Fruit fly (Drosophila melanogaster) whole organism, embryonic: ENCODE measurements around the gene CG33203.

Source experiments
- Atf-2 ChIP-seq: fragments of 200-800 bp; sonication (Bioruptor generic); optimal IDR thresholded peaks from 2 replicates; lab custom pipeline; 2016; ENCODE audit warnings: missing biosample characterization, missing genetic modification characterization
- Bgb ChIP-seq: fragments of 200-800 bp; sonication (Bioruptor generic); IDR thresholded peaks from 2 replicates; pipeline ENCODE4 v1.3.6; 2022; ENCODE audit warnings: missing biosample characterization, missing genetic modification characterization; ENCODE audit not compliant: partially characterized antibody
- CG11696 ChIP-seq: fragments of 200-800 bp; sonication (Bioruptor generic); IDR thresholded peaks from 2 replicates; pipeline ENCODE4 v1.3.6; 2022; ENCODE audit warnings: missing biosample characterization, missing genetic modification characterization
- CG12071 ChIP-seq: fragments of 200-800 bp; sonication (Bioruptor generic); optimal IDR thresholded peaks from 3 replicates; lab custom pipeline; 2018; ENCODE audit warnings: missing biosample characterization, mild to moderate bottlenecking, missing genetic modification characterization
- CG12155 ChIP-seq: fragments of 200-800 bp; sonication (Bioruptor generic); optimal IDR thresholded peaks from 3 replicates; lab custom pipeline; 2016; ENCODE audit warnings: missing biosample characterization, missing genetic modification characterization
- CG13287 ChIP-seq: fragments of 200-800 bp; sonication (Bioruptor generic); IDR thresholded peaks from 2 replicates; pipeline ENCODE4 v1.3.6; 2022; ENCODE audit warnings: missing biosample characterization, missing genetic modification characterization; ENCODE audit not compliant: partially characterized antibody
- CG13775 ChIP-seq: fragments of 200-800 bp; sonication (Bioruptor generic); optimal IDR thresholded peaks from 3 replicates; lab custom pipeline; 2017; ENCODE audit warnings: missing biosample characterization, mild to moderate bottlenecking, missing genetic modification characterization
- CG13894 ChIP-seq: fragments of 200-800 bp; sonication (Bioruptor generic); optimal IDR thresholded peaks from 3 replicates; lab custom pipeline; 2018; ENCODE audit warnings: missing biosample characterization, mild to moderate bottlenecking, missing genetic modification characterization, moderate library complexity
- CG14710 ChIP-seq: fragments of 200-800 bp; sonication (Bioruptor generic); optimal IDR thresholded peaks from 3 replicates; lab custom pipeline; 2019; ENCODE audit warnings: missing biosample characterization, mild to moderate bottlenecking, missing genetic modification characterization, moderate library complexity
- CG15601 ChIP-seq: fragments of 200-800 bp; sonication (Bioruptor generic); optimal IDR thresholded peaks from 3 replicates; lab custom pipeline; 2019; ENCODE audit warnings: missing biosample characterization, mild to moderate bottlenecking, missing genetic modification characterization, moderate library complexity
- CG16815 ChIP-seq: fragments of 200-800 bp; sonication (Bioruptor generic); optimal IDR thresholded peaks from 3 replicates; lab custom pipeline; 2017; ENCODE audit warnings: missing biosample characterization, mild to moderate bottlenecking, missing genetic modification characterization
- CG2199 ChIP-seq: fragments of 200-800 bp; sonication (Bioruptor generic); IDR thresholded peaks from 3 replicates; pipeline ENCODE4 v1.3.6; 2022; ENCODE audit warnings: missing biosample characterization, missing genetic modification characterization
- CG31388 ChIP-seq: fragments of 200-800 bp; sonication (Bioruptor generic); optimal IDR thresholded peaks from 2 replicates; lab custom pipeline; 2016; ENCODE audit warnings: missing biosample characterization, missing genetic modification characterization
- CG3163 ChIP-seq: fragments of 200-800 bp; sonication (Bioruptor generic); optimal IDR thresholded peaks from 3 replicates; lab custom pipeline; 2016; ENCODE audit warnings: missing biosample characterization, missing genetic modification characterization
- CG32767 ChIP-seq: fragments of 200-800 bp; sonication (Bioruptor generic); IDR thresholded peaks from 2 replicates; pipeline ENCODE4 v1.3.6; 2022; ENCODE audit warnings: missing biosample characterization, missing genetic modification characterization
- CG42726 ChIP-seq: fragments of 200-800 bp; sonication (Bioruptor generic); IDR thresholded peaks from 2 replicates; pipeline ENCODE4 v1.3.6; 2022; ENCODE audit warnings: missing biosample characterization, missing genetic modification characterization; ENCODE audit not compliant: partially characterized antibody
- CG4424 ChIP-seq: fragments of 200-800 bp; sonication (Bioruptor generic); optimal IDR thresholded peaks from 3 replicates; lab custom pipeline; 2016; ENCODE audit warnings: missing biosample characterization, missing genetic modification characterization
- CG4707 ChIP-seq: fragments of 200-800 bp; sonication (Bioruptor generic); optimal IDR thresholded peaks from 2 replicates; lab custom pipeline; 2018; ENCODE audit warnings: missing biosample characterization, mild to moderate bottlenecking, missing genetic modification characterization, moderate library complexity
- CG5953 ChIP-seq: fragments of 200-800 bp; sonication (Bioruptor generic); IDR thresholded peaks from 2 replicates; pipeline ENCODE4 v1.3.6; 2022; ENCODE audit warnings: missing biosample characterization, missing genetic modification characterization
- CG6175 ChIP-seq: fragments of 200-800 bp; sonication (Bioruptor generic); IDR thresholded peaks from 3 replicates; pipeline ENCODE4 v1.3.6; 2022; ENCODE audit warnings: missing biosample characterization, missing genetic modification characterization
- CG6272 ChIP-seq: fragments of 200-800 bp; sonication (Bioruptor generic); IDR thresholded peaks from 2 replicates; pipeline ENCODE4 v1.3.6; 2022; ENCODE audit warnings: missing biosample characterization, missing genetic modification characterization
- CG6654 ChIP-seq: fragments of 200-800 bp; sonication (Bioruptor generic); optimal IDR thresholded peaks from 2 replicates; lab custom pipeline; 2017; ENCODE audit warnings: missing biosample characterization, mild to moderate bottlenecking, missing genetic modification characterization
- CG6791 ChIP-seq: fragments of 200-800 bp; sonication (Bioruptor generic); IDR thresholded peaks from 3 replicates; pipeline ENCODE4 v1.3.6; 2022; ENCODE audit warnings: missing biosample characterization, missing genetic modification characterization; ENCODE audit not compliant: partially characterized antibody
- CG7556 ChIP-seq: fragments of 200-800 bp; sonication (Bioruptor generic); optimal IDR thresholded peaks from 2 replicates; lab custom pipeline; 2017; ENCODE audit warnings: missing biosample characterization, mild to moderate bottlenecking, missing genetic modification characterization
- CG8290 ChIP-seq, 3 experiments: fragments of 200-800 bp; sonication (Bioruptor generic); optimal IDR thresholded peaks; 2 replicates each; lab custom pipeline; 2016 to 2019; ENCODE audit warnings: missing biosample characterization in 3 of 3, missing genetic modification characterization in 3 of 3, mild to moderate bottlenecking in 2 of 3, moderate library complexity in 1 of 3
- HHEX ChIP-seq: fragments of 200-800 bp; sonication (Bioruptor generic); optimal IDR thresholded peaks from 3 replicates; lab custom pipeline; 2017; ENCODE audit warnings: missing biosample characterization, mild to moderate bottlenecking, missing genetic modification characterization, missing genetic modification reagents
- HLH54F ChIP-seq: fragments of 200-800 bp; sonication (Bioruptor generic); optimal IDR thresholded peaks from 3 replicates; lab custom pipeline; 2016; ENCODE audit warnings: missing biosample characterization, missing genetic modification characterization
- Mad ChIP-seq: fragments of 200-800 bp; sonication (Bioruptor generic); optimal IDR thresholded peaks from 2 replicates; lab custom pipeline; 2016; ENCODE audit warnings: missing biosample characterization, missing genetic modification characterization
- Meics ChIP-seq: fragments of 200-800 bp; sonication (Bioruptor generic); optimal IDR thresholded peaks from 2 replicates; lab custom pipeline; 2017; ENCODE audit warnings: missing biosample characterization, mild to moderate bottlenecking, missing genetic modification characterization
- Myb ChIP-seq: fragments of 200-800 bp; sonication (Bioruptor generic); optimal IDR thresholded peaks from 2 replicates; lab custom pipeline; 2016; ENCODE audit warnings: missing biosample characterization, missing genetic modification characterization
- Oli ChIP-seq: fragments of 200-800 bp; sonication (Bioruptor generic); optimal IDR thresholded peaks from 2 replicates; lab custom pipeline; 2018; ENCODE audit warnings: missing biosample characterization, mild to moderate bottlenecking, missing genetic modification characterization, moderate library complexity
- Opbp ChIP-seq: fragments of 200-800 bp; sonication (Bioruptor generic); IDR thresholded peaks from 3 replicates; pipeline ENCODE4 v1.3.6; 2022; ENCODE audit warnings: missing biosample characterization, missing genetic modification characterization; ENCODE audit not compliant: partially characterized antibody
- Stat92E ChIP-seq, 3 experiments: fragments of >200 bp in 2 of 3; fragments of 200-800 bp in 1 of 3; sonication (Bioruptor generic) in 1 of 3; optimal IDR thresholded peaks; 2 replicates each; lab custom pipeline; 2017 to 2019; ENCODE audit warnings: missing biosample characterization in 3 of 3, missing genetic modification characterization in 3 of 3, mild to moderate bottlenecking in 1 of 3, moderate library complexity in 1 of 3
- Xbp1 ChIP-seq: fragments of 200-800 bp; sonication (Bioruptor generic); optimal IDR thresholded peaks from 3 replicates; lab custom pipeline; 2016; ENCODE audit warnings: missing biosample characterization, mild to moderate bottlenecking, missing genetic modification characterization
- ab ChIP-seq: fragments of 200-800 bp; sonication (Bioruptor generic); optimal IDR thresholded peaks from 2 replicates; lab custom pipeline; 2016; ENCODE audit warnings: missing biosample characterization, missing genetic modification characterization
- ara ChIP-seq: fragments of 200-800 bp; sonication (Bioruptor generic); IDR thresholded peaks from 2 replicates; pipeline ENCODE4 v1.3.6; 2022; ENCODE audit warnings: missing biosample characterization, missing genetic modification characterization
- crp ChIP-seq, 2 experiments: fragments of 200-800 bp; sonication (Bioruptor generic); optimal IDR thresholded peaks; 2 replicates in 1 of 2; 3 replicates in 1 of 2; lab custom pipeline; 2017; ENCODE audit warnings: missing biosample characterization in 2 of 2, missing genetic modification characterization in 2 of 2, mild to moderate bottlenecking in 1 of 2, moderate library complexity in 1 of 2
- en ChIP-seq: fragments of 200-800 bp; sonication (Bioruptor generic); optimal IDR thresholded peaks from 2 replicates; lab custom pipeline; 2016; ENCODE audit warnings: missing biosample characterization, missing genetic modification characterization
- fd96Cb ChIP-seq: fragments of 200-800 bp; sonication (Bioruptor generic); optimal IDR thresholded peaks from 2 replicates; lab custom pipeline; 2018; ENCODE audit warnings: missing biosample characterization, mild to moderate bottlenecking, missing genetic modification characterization, moderate library complexity
- gem ChIP-seq: fragments of 200-800 bp; sonication (Bioruptor generic); optimal IDR thresholded peaks from 2 replicates; lab custom pipeline; 2019; ENCODE audit warnings: missing biosample characterization, mild to moderate bottlenecking, missing genetic modification characterization, moderate library complexity
- nom ChIP-seq: fragments of 200-800 bp; sonication (Bioruptor generic); optimal IDR thresholded peaks from 2 replicates; lab custom pipeline; 2017; ENCODE audit warnings: missing biosample characterization, missing genetic modification characterization, mild to moderate bottlenecking, moderate library complexity, missing genetic modification reagents
- onecut ChIP-seq: fragments of 200-800 bp; sonication (Bioruptor generic); IDR thresholded peaks from 2 replicates; pipeline ENCODE4 v1.3.6; 2022; ENCODE audit warnings: missing biosample characterization, missing genetic modification characterization
- pita ChIP-seq: fragments of 200-800 bp; sonication (Bioruptor generic); optimal IDR thresholded peaks from 2 replicates; lab custom pipeline; 2017; ENCODE audit warnings: missing biosample characterization, mild to moderate bottlenecking, missing genetic modification characterization
- repo ChIP-seq: fragments of 200-800 bp; sonication (Bioruptor generic); optimal IDR thresholded peaks from 2 replicates; lab custom pipeline; 2016; ENCODE audit warnings: missing biosample characterization, missing genetic modification characterization
- salm ChIP-seq: fragments of 200-800 bp; sonication (Bioruptor generic); optimal IDR thresholded peaks from 2 replicates; lab custom pipeline; 2018; ENCODE audit warnings: missing biosample characterization, mild to moderate bottlenecking, missing genetic modification characterization
- sima ChIP-seq: fragments of 200-800 bp; sonication (Bioruptor generic); optimal IDR thresholded peaks from 2 replicates; lab custom pipeline; 2016; ENCODE audit warnings: missing biosample characterization, missing genetic modification characterization
- sqz ChIP-seq: fragments of 200-800 bp; sonication (Bioruptor generic); optimal IDR thresholded peaks from 3 replicates; lab custom pipeline; 2018; ENCODE audit warnings: missing biosample characterization, mild to moderate bottlenecking, missing genetic modification characterization
- stc ChIP-seq: fragments of 200-800 bp; sonication (Bioruptor generic); IDR thresholded peaks from 2 replicates; pipeline ENCODE4 v1.3.6; 2022; ENCODE audit warnings: missing biosample characterization, missing genetic modification characterization
- twi ChIP-seq: fragments of 200-800 bp; optimal IDR thresholded peaks from 2 replicates; lab custom pipeline; 2019; ENCODE audit warnings: missing biosample characterization, mild to moderate bottlenecking, missing genetic modification characterization, moderate library complexity

CG33203 gene

DNA sequence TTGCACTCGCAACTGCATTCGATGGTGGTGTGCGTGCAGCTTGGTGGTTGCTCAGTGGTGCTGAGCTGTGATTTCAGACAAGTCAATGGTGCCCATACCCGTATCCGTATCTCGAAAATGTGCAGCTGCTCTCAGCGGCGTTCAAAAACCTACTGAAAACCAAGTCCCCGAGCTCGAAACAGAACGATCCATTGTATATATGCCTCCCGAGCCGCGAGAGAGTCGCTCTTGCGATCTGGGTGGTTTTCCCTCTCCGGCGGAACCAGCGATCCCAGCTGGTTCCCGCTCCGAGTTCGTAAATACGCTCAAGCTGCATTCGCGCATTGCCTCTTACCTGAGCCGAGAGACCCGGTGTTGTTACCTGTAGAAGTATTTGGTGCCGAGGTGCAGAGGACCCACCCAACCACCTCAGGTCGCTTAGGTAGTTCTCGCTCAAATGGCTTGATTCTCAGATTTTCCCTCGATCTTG, 28.4 kb downstream of the CG33203 start, which contains the start of gene Inx3 (continued):
- TF ChIP-seq CG6272 (GFP tag; lab: Robert Waterston, UW) (no peak), CG42726 (GFP tag; lab: Robert Waterston, UW) (0 out of 2 replicates have a peak, but pooled peaks have one; percentile 44), CG13287 (GFP tag; lab: Robert Waterston, UW) (peak; percentile 44), HHEX (no peak), CG13775 (GFP tag; lab: Kevin White, UChicago) (no peak), Stat92E (GFP tag; optimal IDR thresholded peaks at IDR 0.05; lab: Kevin White, UChicago) (peak in 1 of 3 experiments; percentile 23), CG7556 (GFP tag; lab: Kevin White, UChicago) (no peak), HLH54F (no peak), CG13894 (tag; lab: Kevin White, UChicago) (no peak), pita (GFP tag; lab: Kevin White, UChicago) (no peak), ab (GFP tag; lab: Kevin White, UChicago) (no peak), crp (GFP tag; optimal IDR thresholded peaks at IDR 0.05; lab: Kevin White, UChicago) (peak in 1 of 2 experiments; percentile 13), Bgb (GFP tag; lab: Robert Waterston, UW) (peak; percentile 24; the same call in 1 of the 2 replicates), nom (GFP tag; lab: Kevin White, UChicago) (no peak), Meics (GFP tag; lab: Kevin White, UChicago) (peak; percentile 5), salm (no peak), CG6175 (no peak), Myb (GFP tag; lab: Kevin White, UChicago) (no peak), CG14710 (no peak), CG32767 (GFP tag; lab: Robert Waterston, UW) (no peak), CG31388 (GFP tag; lab: Kevin White, UChicago) (no peak), CG3163 (GFP tag; lab: Kevin White, UChicago) (no peak), gem (no peak), CG12155 (no peak), CG11696 (GFP tag; lab: Robert Waterston, UW) (no peak), CG12071 (no peak), CG16815 (GFP tag; lab: Kevin White, UChicago) (no peak), fd96Cb (tag; lab: Kevin White, UChicago) (no peak), Atf-2 (GFP tag; lab: Kevin White, UChicago) (no peak), CG8290 (GFP tag; optimal IDR thresholded peaks at IDR 0.05; lab: Kevin White, UChicago) (no peak), CG8290 (tag; optimal IDR thresholded peaks at IDR 0.05; lab: Kevin White, UChicago) (no peak), twi (tag; lab: Kevin White, UChicago) (no peak)

DNA sequence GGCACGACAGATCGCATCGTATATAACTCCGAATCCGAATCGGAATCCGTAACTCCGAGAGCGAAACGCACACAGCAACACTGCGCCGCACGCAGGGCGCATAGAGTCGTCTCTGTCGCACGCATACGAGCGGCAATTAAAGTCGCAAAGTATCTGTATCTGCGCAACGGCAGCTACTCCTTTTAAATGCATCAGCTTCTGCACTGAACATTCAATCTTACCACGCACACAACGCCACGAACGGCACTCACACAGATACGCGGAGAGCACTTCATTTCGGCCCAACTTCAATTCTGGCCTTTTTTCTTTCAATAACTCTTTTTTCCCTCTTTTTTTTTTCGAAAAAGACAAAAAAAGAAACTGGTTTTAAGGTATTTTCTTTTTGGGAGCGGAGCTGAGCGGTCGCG, 29.3 kb downstream of the CG33203 start:
- no peak for TF ChIP-seq en (GFP tag; lab: Kevin White, UChicago)
- no peak for TF ChIP-seq ara (GFP tag; lab: Robert Waterston, UW)
- TF ChIP-seq CG6791, result peak; percentile 30; the same call in 1 of the 3 replicates
- peak; percentile 87 for TF ChIP-seq CG4424
- no peak for TF ChIP-seq Mad (GFP tag; lab: Kevin White, UChicago)
- TF ChIP-seq sqz, result peak; percentile 80
- TF ChIP-seq Opbp, result no peak; the same call in 2 of the 3 replicates
- no peak for TF ChIP-seq CG6654
- no peak for TF ChIP-seq Xbp1
- TF ChIP-seq stc (GFP tag; lab: Robert Waterston, UW), result no peak
- TF ChIP-seq onecut, result no peak
- TF ChIP-seq CG4707 (GFP tag; lab: Kevin White, UChicago), result no peak
- no peak for TF ChIP-seq sima (GFP tag; lab: Kevin White, UChicago)
- no peak for TF ChIP-seq repo (GFP tag; lab: Kevin White, UChicago)
- TF ChIP-seq CG8290 (GFP tag; optimal IDR thresholded peaks at IDR 0.05; lab: Kevin White, UChicago), result peak; percentile 24
- TF ChIP-seq CG8290 (tag; optimal IDR thresholded peaks at IDR 0.05; lab: Kevin White, UChicago), result no peak
- TF ChIP-seq CG15601, result peak; percentile 26
- TF ChIP-seq CG5953, result no peak
- peak; percentile 84 for TF ChIP-seq CG2199 (GFP tag; lab: Robert Waterston, UW)
- no peak for TF ChIP-seq Oli (tag; lab: Kevin White, UChicago)
- no peak for TF ChIP-seq CG14710
